Fruit fly (Drosophila melanogaster) whole organism, embryonic: ENCODE results near the gene gogo.

Experiments used
- Adf1 ChIP-seq: fragments of 200-800 bp; sonication (Bioruptor generic); IDR thresholded peaks from 2 replicates; pipeline ENCODE4 v1.3.6; 2022; ENCODE audit warnings: missing biosample characterization, missing genetic modification characterization
- CG11093 ChIP-seq: fragments of 200-800 bp; sonication (Bioruptor generic); IDR thresholded peaks from 3 replicates; pipeline ENCODE4 v1.3.6; 2022; ENCODE audit warnings: missing biosample characterization, missing genetic modification characterization
- CG11560 ChIP-seq: fragments of 200-800 bp; sonication (Bioruptor generic); IDR thresholded peaks from 3 replicates; pipeline ENCODE4 v1.3.6; 2022; ENCODE audit warnings: missing biosample characterization, missing genetic modification characterization
- CG13287 ChIP-seq: fragments of 200-800 bp; sonication (Bioruptor generic); IDR thresholded peaks from 2 replicates; pipeline ENCODE4 v1.3.6; 2022; ENCODE audit warnings: missing biosample characterization, missing genetic modification characterization; ENCODE audit not compliant: partially characterized antibody
- CG13894 ChIP-seq: fragments of 200-800 bp; sonication (Bioruptor generic); optimal IDR thresholded peaks from 3 replicates; lab custom pipeline; 2018; ENCODE audit warnings: missing biosample characterization, mild to moderate bottlenecking, missing genetic modification characterization, moderate library complexity
- CG1602 ChIP-seq: fragments of 200-800 bp; sonication (Bioruptor generic); optimal IDR thresholded peaks from 3 replicates; lab custom pipeline; 2016; ENCODE audit warnings: missing biosample characterization, missing genetic modification characterization
- CG17328 ChIP-seq: fragments of 200-800 bp; sonication (Bioruptor generic); IDR thresholded peaks from 2 replicates; pipeline ENCODE4 v1.3.6; 2022; ENCODE audit warnings: missing biosample characterization, missing genetic modification characterization
- CG2129 ChIP-seq: fragments of 200-800 bp; sonication (Bioruptor generic); IDR thresholded peaks from 2 replicates; pipeline ENCODE4 v1.3.6; 2022; ENCODE audit warnings: missing biosample characterization, missing genetic modification characterization; ENCODE audit not compliant: partially characterized antibody
- CG6689 ChIP-seq: fragments of 200-800 bp; sonication (Bioruptor generic); IDR thresholded peaks from 2 replicates; pipeline ENCODE4 v1.3.6; 2022; ENCODE audit warnings: missing biosample characterization, missing genetic modification characterization
- CG6765 ChIP-seq: fragments of 200-800 bp; sonication (Bioruptor generic); optimal IDR thresholded peaks from 3 replicates; lab custom pipeline; 2017; ENCODE audit warnings: missing biosample characterization, mild to moderate bottlenecking, missing genetic modification characterization
- CG8089 ChIP-seq: fragments of 200-800 bp; sonication (Bioruptor generic); optimal IDR thresholded peaks from 3 replicates; lab custom pipeline; 2016; ENCODE audit warnings: missing biosample characterization, missing genetic modification characterization
- CG8281 ChIP-seq: fragments of 200-800 bp; sonication (Bioruptor generic); optimal IDR thresholded peaks from 2 replicates; lab custom pipeline; 2018; ENCODE audit warnings: missing biosample characterization, mild to moderate bottlenecking, missing genetic modification characterization, moderate library complexity
- CG8290 ChIP-seq, 3 experiments: fragments of 200-800 bp; sonication (Bioruptor generic); optimal IDR thresholded peaks; 2 replicates each; lab custom pipeline; 2016 to 2019; ENCODE audit warnings: missing biosample characterization in 3 of 3, missing genetic modification characterization in 3 of 3, mild to moderate bottlenecking in 2 of 3, moderate library complexity in 1 of 3
- D19B ChIP-seq: fragments of 200-800 bp; sonication (Bioruptor generic); optimal IDR thresholded peaks from 2 replicates; lab custom pipeline; 2017; ENCODE audit warnings: missing biosample characterization, mild to moderate bottlenecking, missing genetic modification characterization
- Dfd ChIP-seq, 2 experiments: fragments of >200 bp; optimal IDR thresholded peaks; 2 replicates each; lab custom pipeline; 2017; ENCODE audit warnings: missing biosample characterization in 2 of 2, missing genetic modification characterization in 2 of 2
- HHEX ChIP-seq: fragments of 200-800 bp; sonication (Bioruptor generic); optimal IDR thresholded peaks from 3 replicates; lab custom pipeline; 2017; ENCODE audit warnings: missing biosample characterization, mild to moderate bottlenecking, missing genetic modification characterization, missing genetic modification reagents
- Hsf ChIP-seq: fragments of 200-800 bp; sonication (Bioruptor generic); optimal IDR thresholded peaks from 3 replicates; lab custom pipeline; 2016; ENCODE audit warnings: missing biosample characterization, missing genetic modification characterization
- Med ChIP-seq: fragments of 200-800 bp; sonication (Bioruptor generic); peaks from one replicate; lab custom pipeline; 2016; ENCODE audit warnings: missing biosample characterization, missing genetic modification characterization, mild to moderate bottlenecking, inconsistent platforms, moderate library complexity
- Ravus ChIP-seq: fragments of 200-800 bp; sonication (Bioruptor generic); IDR thresholded peaks from 2 replicates; pipeline ENCODE4 v1.3.6; 2022; ENCODE audit warnings: missing biosample characterization, missing genetic modification characterization
- Rfx ChIP-seq: fragments of 200-800 bp; sonication (Bioruptor generic); IDR thresholded peaks from 2 replicates; pipeline ENCODE4 v1.3.6; 2022; ENCODE audit warnings: missing biosample characterization, missing genetic modification characterization
- Spps ChIP-seq: fragments of 200-800 bp; sonication (Bioruptor generic); optimal IDR thresholded peaks from 2 replicates; lab custom pipeline; 2018; ENCODE audit warnings: missing biosample characterization, mild to moderate bottlenecking, missing genetic modification characterization
- TFAM ChIP-seq: fragments of 200-800 bp; sonication (Bioruptor generic); optimal IDR thresholded peaks from 2 replicates; lab custom pipeline; 2017; ENCODE audit warnings: missing biosample characterization, missing genetic modification characterization, inconsistent platforms
- Trl ChIP-seq, 3 experiments: fragments of >200 bp in 2 of 3; fragments of 200-800 bp in 1 of 3; sonication (Bioruptor generic) in 1 of 3; optimal IDR thresholded peaks; 2 replicates in 1 of 3; 3 replicates in 2 of 3; lab custom pipeline; 2016 to 2017; ENCODE audit warnings: missing biosample characterization in 1 of 3, missing genetic modification characterization in 1 of 3
- Xbp1 ChIP-seq: fragments of 200-800 bp; sonication (Bioruptor generic); optimal IDR thresholded peaks from 3 replicates; lab custom pipeline; 2016; ENCODE audit warnings: missing biosample characterization, mild to moderate bottlenecking, missing genetic modification characterization
- Xrp1 ChIP-seq: fragments of 200-800 bp; sonication (Bioruptor generic); IDR thresholded peaks from 2 replicates; pipeline ENCODE4 v1.3.6; 2022; ENCODE audit warnings: missing biosample characterization, missing genetic modification characterization
- az2 ChIP-seq: fragments of 200-800 bp; sonication (Bioruptor generic); optimal IDR thresholded peaks from 3 replicates; lab custom pipeline; 2016; ENCODE audit warnings: missing biosample characterization, missing genetic modification characterization
- bsh ChIP-seq, 2 experiments: fragments of 200-800 bp; sonication (Bioruptor generic); optimal IDR thresholded peaks; 2 replicates each; lab custom pipeline; 2017 to 2018; ENCODE audit warnings: mild to moderate bottlenecking in 2 of 2, missing biosample characterization in 2 of 2, missing genetic modification characterization in 2 of 2, moderate library complexity in 1 of 2
- chm ChIP-seq: fragments of 200-800 bp; sonication (Bioruptor generic); IDR thresholded peaks from 2 replicates; pipeline ENCODE4 v1.3.6; 2022; ENCODE audit warnings: missing biosample characterization, missing genetic modification characterization
- corto ChIP-seq: fragments of 200-800 bp; sonication (Bioruptor generic); optimal IDR thresholded peaks from 2 replicates; lab custom pipeline; 2016; ENCODE audit warnings: missing biosample characterization, mild to moderate bottlenecking, missing genetic modification characterization, moderate library complexity
- cwo ChIP-seq: fragments of 200-800 bp; sonication (Bioruptor generic); optimal IDR thresholded peaks from 3 replicates; lab custom pipeline; 2017; ENCODE audit warnings: missing biosample characterization, missing genetic modification characterization, mild to moderate bottlenecking, moderate library complexity, missing genetic modification reagents
- eve ChIP-seq, 2 experiments: fragments of >200 bp; optimal IDR thresholded peaks; 2 replicates each; lab custom pipeline; 2017; ENCODE audit warnings: missing biosample characterization in 2 of 2, missing genetic modification characterization in 2 of 2
- fd3F ChIP-seq: fragments of 200-800 bp; sonication (Bioruptor generic); optimal IDR thresholded peaks from 2 replicates; lab custom pipeline; 2018; ENCODE audit warnings: missing biosample characterization, mild to moderate bottlenecking, missing genetic modification characterization, moderate library complexity
- grau ChIP-seq: fragments of 200-800 bp; optimal IDR thresholded peaks from 3 replicates; lab custom pipeline; 2019; ENCODE audit warnings: missing biosample characterization, mild to moderate bottlenecking, missing genetic modification characterization, moderate library complexity
- hkb ChIP-seq, 2 experiments: fragments of 200-800 bp in 1 of 2; fragments of >200 bp in 1 of 2; sonication (Bioruptor generic) in 1 of 2; IDR thresholded peaks in 1 of 2; optimal IDR thresholded peaks in 1 of 2; 2 replicates each; pipeline versions ENCODE4 v1.3.6 to Lab custom; 2017 to 2022; ENCODE audit warnings: missing biosample characterization in 1 of 2, missing genetic modification characterization in 1 of 2
- inv ChIP-seq: fragments of 200-800 bp; sonication (Bioruptor generic); IDR thresholded peaks from 2 replicates; pipeline ENCODE4 v1.3.6; 2022; ENCODE audit warnings: missing biosample characterization, missing genetic modification characterization; ENCODE audit not compliant: partially characterized antibody
- klu ChIP-seq: fragments of 200-800 bp; sonication (Bioruptor generic); IDR thresholded peaks from 2 replicates; pipeline ENCODE4 v1.3.6; 2022; ENCODE audit warnings: missing biosample characterization, missing genetic modification characterization
- kni ChIP-seq: fragments of 200-800 bp; sonication (Bioruptor generic); optimal IDR thresholded peaks from 3 replicates; lab custom pipeline; 2017; ENCODE audit warnings: mild to moderate bottlenecking, missing biosample characterization, missing genetic modification reagents, missing genetic modification characterization
- onecut ChIP-seq: fragments of 200-800 bp; sonication (Bioruptor generic); IDR thresholded peaks from 2 replicates; pipeline ENCODE4 v1.3.6; 2022; ENCODE audit warnings: missing biosample characterization, missing genetic modification characterization
- pan ChIP-seq, 4 experiments: fragments of >200 bp in 3 of 4; fragments of 200-800 bp in 1 of 4; sonication (Bioruptor generic) in 1 of 4; optimal IDR thresholded peaks in 3 of 4; IDR thresholded peaks in 1 of 4; 2 replicates each; pipeline versions ENCODE4 v1.3.6 to Lab custom; 2017 to 2022; ENCODE audit warnings: missing biosample characterization in 2 of 4, missing genetic modification characterization in 2 of 4, mixed read lengths in 1 of 4
- ranshi ChIP-seq: fragments of 200-800 bp; sonication (Bioruptor generic); IDR thresholded peaks from 2 replicates; pipeline ENCODE4 v1.3.6; 2022; ENCODE audit warnings: missing biosample characterization, missing genetic modification characterization
- sens ChIP-seq: fragments of 200-800 bp; sonication (Bioruptor generic); peaks from one replicate; lab custom pipeline; 2016; ENCODE audit warnings: missing biosample characterization, missing genetic modification characterization
- sqz ChIP-seq: fragments of 200-800 bp; sonication (Bioruptor generic); optimal IDR thresholded peaks from 3 replicates; lab custom pipeline; 2018; ENCODE audit warnings: missing biosample characterization, mild to moderate bottlenecking, missing genetic modification characterization
- stwl ChIP-seq: fragments of 200-800 bp; sonication (Bioruptor generic); optimal IDR thresholded peaks from 3 replicates; lab custom pipeline; 2018; ENCODE audit warnings: missing biosample characterization, mild to moderate bottlenecking, missing genetic modification characterization, moderate library complexity
- tio ChIP-seq: fragments of 200-800 bp; sonication (Bioruptor generic); optimal IDR thresholded peaks from 2 replicates; lab custom pipeline; 2017; ENCODE audit warnings: missing biosample characterization, missing genetic modification characterization, inconsistent platforms
- unpg ChIP-seq: fragments of 200-800 bp; sonication (Bioruptor generic); optimal IDR thresholded peaks from 3 replicates; lab custom pipeline; 2018; ENCODE audit warnings: missing biosample characterization, mild to moderate bottlenecking, missing genetic modification characterization, moderate library complexity
- vvl ChIP-seq: fragments of 200-800 bp; sonication (Bioruptor generic); IDR thresholded peaks from 2 replicates; pipeline ENCODE4 v1.3.6; 2022; ENCODE audit warnings: missing biosample characterization, missing genetic modification characterization
- zen2 ChIP-seq: fragments of 200-800 bp; sonication (Bioruptor generic); IDR thresholded peaks from 3 replicates; pipeline ENCODE4 v1.3.6; 2022; ENCODE audit warnings: missing biosample characterization, missing genetic modification characterization; ENCODE audit not compliant: partially characterized antibody

Gene gogo

dm6 chr3L:20317751-20318150 is 22.8 kb upstream of the gogo start:
- peak; percentile 0 for TF ChIP-seq Med (GFP tag; lab: Kevin White, UChicago)
- TF ChIP-seq CG2129 = no peak
- TF ChIP-seq inv (GFP tag; lab: Robert Waterston, UW) = no peak
- no peak for TF ChIP-seq CG6765 (GFP tag; lab: Kevin White, UChicago)
- no peak for TF ChIP-seq hkb (optimal IDR thresholded peaks at IDR 0.05; lab: Kevin White, UChicago)
- TF ChIP-seq hkb (GFP tag; IDR thresholded peaks at IDR 0.05; lab: Robert Waterston, UW) = 0 out of 2 replicates have a peak, but pooled peaks have one; percentile 11
- no peak for TF ChIP-seq Dfd (GFP tag; optimal IDR thresholded peaks at IDR 0.05; lab: Kevin White, UChicago)
- peak; percentile 83 for TF ChIP-seq sens (GFP tag; lab: Kevin White, UChicago)
- TF ChIP-seq fd3F (GFP tag; lab: Kevin White, UChicago) = peak; percentile 8
- TF ChIP-seq CG1602 = no peak
- no peak for TF ChIP-seq sqz (GFP tag; lab: Kevin White, UChicago)
- no peak for TF ChIP-seq grau
- TF ChIP-seq cwo (GFP tag; lab: Kevin White, UChicago) = no peak
- TF ChIP-seq CG17328 = no peak
- TF ChIP-seq CG11560 (tag; lab: Robert Waterston, UW) = no peak
- TF ChIP-seq CG11093 = no peak
- TF ChIP-seq CG6689 (GFP tag; lab: Robert Waterston, UW) = no peak
- TF ChIP-seq Spps (tag; lab: Kevin White, UChicago) = no peak
- TF ChIP-seq TFAM (GFP tag; lab: Kevin White, UChicago) = no peak
- peak in 1 of 2 experiments; percentile 21 for TF ChIP-seq bsh (GFP tag; optimal IDR thresholded peaks at IDR 0.05; lab: Kevin White, UChicago)
- peak in 1 of 2 experiments; percentile 59 for TF ChIP-seq eve (GFP tag; optimal IDR thresholded peaks at IDR 0.05; lab: Kevin White, UChicago)
- TF ChIP-seq Xrp1 (GFP tag; lab: Robert Waterston, UW) = 0 out of 2 replicates have a peak, but pooled peaks have one; percentile 10

- TF ChIP-seq stwl (tag; lab: Kevin White, UChicago) (no peak), klu (GFP tag; lab: Robert Waterston, UW) (no peak), HHEX (GFP tag; lab: Kevin White, UChicago) (no peak), kni (GFP tag; lab: Kevin White, UChicago) (no peak), chm (GFP tag; lab: Robert Waterston, UW) (no peak), onecut (GFP tag; lab: Robert Waterston, UW) (no peak), CG8089 (GFP tag; lab: Kevin White, UChicago) (no peak), Hsf (GFP tag; lab: Kevin White, UChicago) (no peak), CG8290 (GFP tag; optimal IDR thresholded peaks at IDR 0.05; lab: Kevin White, UChicago) (no peak), CG8290 (tag; optimal IDR thresholded peaks at IDR 0.05; lab: Kevin White, UChicago) (peak in 1 of 2 experiments; percentile 29), unpg (GFP tag; lab: Kevin White, UChicago) (no peak), CG13894 (tag; lab: Kevin White, UChicago) (peak; percentile 9), CG8281 (tag; lab: Kevin White, UChicago) (peak; percentile 42), Med (GFP tag; lab: Kevin White, UChicago) (peak; percentile 48), corto (GFP tag; lab: Kevin White, UChicago) (no peak), Xbp1 (GFP tag; lab: Kevin White, UChicago) (no peak), zen2 (GFP tag; lab: Robert Waterston, UW) (no peak), az2 (GFP tag; lab: Kevin White, UChicago) (no peak), D19B (GFP tag; lab: Kevin White, UChicago) (no peak), Adf1 (GFP tag; lab: Robert Waterston, UW) (peak; percentile 18; the same call in 1 of the 2 replicates), ranshi (no peak), Rfx (GFP tag; lab: Robert Waterston, UW) (peak; percentile 36; the same call in 1 of the 2 replicates), tio (GFP tag; lab: Kevin White, UChicago) (no peak), Ravus (GFP tag; lab: Robert Waterston, UW) (no peak), Trl (optimal IDR thresholded peaks at IDR 0.05; lab: Kevin White, UChicago) (peak in 1 of 2 experiments; percentile 33), Trl (GFP tag; optimal IDR thresholded peaks at IDR 0.05; lab: Kevin White, UChicago) (no peak), CG13287 (GFP tag; lab: Robert Waterston, UW) (no peak), sens (GFP tag; lab: Kevin White, UChicago) (no peak), pan (optimal IDR thresholded peaks at IDR 0.05; lab: Kevin White, UChicago) (no peak), pan (GFP tag; optimal IDR thresholded peaks at IDR 0.05 in 1 of 2, IDR thresholded peaks at IDR 0.05 in 1 of 2) (no peak), vvl (GFP tag; lab: Robert Waterston, UW) (peak; percentile 27; the same call in 1 of the 2 replicates)
Measured at dm6 chr3L:20316956-20317589, 22.1 kb upstream of the gogo start, which contains the start of gene Spn77Ba. TSS of gene Spn77Ba (plus strand) at chr3L:20317190.
